Fruit fly (Drosophila melanogaster): Measurements from ENCODE around the gene mRpL2.

dm6 chr3L:11107935-11108334 lies 12.7 kb upstream of the mRpL2 start, which contains the start of gene CG12522:
- TF ChIP-seq CG8765 (GFP tag; IDR thresholded peaks at IDR 0.05) (no peak), Hr39 (optimal IDR thresholded peaks at IDR 0.05) (no peak), ewg (GFP tag; optimal IDR thresholded peaks at IDR 0.05) (no peak)

All from whole organism, embryonic.